Worm (Caenorhabditis elegans): ENCODE data around the gene srx-34.

The srx-34 gene

DNA sequence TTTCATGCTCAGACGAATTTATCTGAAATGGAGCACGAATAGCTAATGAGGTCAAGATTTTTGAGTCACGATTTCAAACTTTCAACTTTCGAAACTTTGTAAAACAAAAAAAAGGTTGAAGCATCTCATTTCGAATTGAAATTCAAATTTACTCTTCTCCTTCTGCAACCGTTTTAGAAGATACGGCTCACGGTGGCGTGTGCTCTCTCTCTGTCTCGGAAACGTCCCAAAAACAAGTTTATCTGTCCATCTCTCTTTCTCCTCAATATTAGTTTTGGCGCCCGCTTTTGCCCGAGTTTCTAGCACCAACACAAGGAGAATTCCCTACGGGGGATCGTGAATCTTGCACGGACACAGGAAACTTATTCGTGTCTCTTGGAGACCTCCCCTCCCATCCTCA lies 9.7 kb downstream of the srx-34 start:
- no peak for TF ChIP-seq unc-62 (GFP tag; optimal IDR thresholded peaks at IDR 0.05 in 1 of 2)
- TF ChIP-seq unc-62 (tag; optimal IDR thresholded peaks at IDR 0.05): no peak
- TF ChIP-seq nhr-25 (tag; optimal IDR thresholded peaks at IDR 0.05; ENCODE audit: borderline replicate concordance, insufficient read depth): no peak
- no peak for TF ChIP-seq set-16 (GFP tag; IDR thresholded peaks at IDR 0.05)
- TF ChIP-seq zfp-2 (tag; optimal IDR thresholded peaks at IDR 0.05): no peak
- no peak for TF ChIP-seq zfp-3 (GFP tag; conservative IDR thresholded peaks at IDR 0.05)

DNA sequence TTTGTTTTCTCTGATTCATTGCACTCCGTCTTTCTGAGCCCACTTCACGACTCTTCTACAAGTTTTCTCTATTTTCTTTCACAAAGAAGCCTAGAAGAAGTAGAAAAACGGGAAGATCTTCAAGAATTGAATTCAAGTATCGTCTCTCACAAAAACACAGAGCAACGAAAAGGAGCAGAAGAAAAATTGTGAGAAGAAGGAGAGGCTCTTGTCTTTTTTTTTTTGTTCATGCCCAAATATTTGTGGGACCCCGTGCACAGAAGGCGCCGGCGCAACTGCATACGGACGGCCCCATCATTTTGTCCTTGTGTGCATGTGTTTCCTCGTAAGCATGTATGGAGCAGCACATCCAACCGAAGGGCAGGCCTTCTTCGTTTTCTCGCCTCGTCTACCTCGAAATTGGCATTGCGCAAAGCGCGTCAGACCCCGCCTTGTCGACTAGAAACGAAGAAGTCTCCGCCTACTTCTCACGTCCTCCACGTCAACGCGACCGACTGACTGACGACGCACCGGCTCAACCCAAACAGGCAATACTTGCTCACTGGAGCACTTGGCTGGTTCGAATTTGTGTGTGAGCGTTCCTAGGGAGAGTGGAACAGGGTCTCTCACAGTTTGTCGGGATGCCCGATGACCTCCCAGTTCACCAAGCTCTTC lies 13.4 kb downstream of the srx-34 start:
- TF ChIP-seq fkh-10 (GFP tag; optimal IDR thresholded peaks at IDR 0.05): peak; percentile 59
- peak; percentile 52; the same call in 1 of the 2 replicates for TF ChIP-seq set-16 (GFP tag; IDR thresholded peaks at IDR 0.05)
- no peak for TF ChIP-seq unc-62 (GFP tag; optimal IDR thresholded peaks at IDR 0.05 in 1 of 2)
- no peak for TF ChIP-seq unc-62 (tag; optimal IDR thresholded peaks at IDR 0.05)

DNA sequence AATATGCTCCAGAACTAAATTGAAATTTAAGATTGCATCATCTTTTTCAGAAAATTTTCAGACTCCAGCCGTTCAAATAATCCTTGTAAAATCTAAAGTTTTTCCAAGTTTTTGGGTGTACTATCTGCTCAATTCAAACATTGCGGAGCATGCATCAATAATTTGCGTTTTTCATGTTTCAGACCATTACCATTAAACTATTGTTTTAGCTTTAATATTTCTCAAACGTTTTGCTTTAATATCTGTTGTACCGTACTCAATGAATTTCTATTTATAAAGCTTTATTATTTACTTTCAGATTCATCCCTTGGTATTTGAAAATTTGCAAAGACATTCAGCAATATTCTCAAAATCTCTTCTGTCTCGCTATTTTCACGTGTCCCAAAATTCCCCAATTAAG lies 16.8 kb downstream of the srx-34 start, which contains the start of gene odr-2:
TSS of gene odr-2 (plus strand) at position 301 of the 400 bp plus-strand sequence.
- no peak for TF ChIP-seq nhr-11 (tag; optimal IDR thresholded peaks at IDR 0.05)
- no peak for TF ChIP-seq attf-4 (tag; optimal IDR thresholded peaks at IDR 0.05)
- TF ChIP-seq Y5F2A.4 (GFP tag; optimal IDR thresholded peaks at IDR 0.05): no peak
- TF ChIP-seq zfp-2 (tag; optimal IDR thresholded peaks at IDR 0.05): no peak
- no peak for TF ChIP-seq ceh-20 (GFP tag; IDR thresholded peaks at IDR 0.05)

- TF ChIP-seq sdz-12 (GFP tag; optimal IDR thresholded peaks at IDR 0.05) (no peak), nhr-237 (tag; optimal IDR thresholded peaks at IDR 0.05) (no peak), tra-1 (GFP tag; IDR thresholded peaks at IDR 0.05) (no peak), unc-62 (GFP tag; optimal IDR thresholded peaks at IDR 0.05 in 1 of 2) (peak in 1 of 2 experiments; percentile 39), unc-62 (tag; optimal IDR thresholded peaks at IDR 0.05) (no peak), spr-1 (tag; optimal IDR thresholded peaks at IDR 0.05) (no peak), zfp-2 (tag; optimal IDR thresholded peaks at IDR 0.05) (no peak), nhr-41 (GFP tag; IDR thresholded peaks at IDR 0.05) (no peak), nhr-28 (tag; optimal IDR thresholded peaks at IDR 0.05) (peak; percentile 92), madf-9 (GFP tag; conservative IDR thresholded peaks at IDR 0.05) (no peak), egl-43 (GFP tag; IDR thresholded peaks at IDR 0.05) (no peak), nhr-48 (tag; optimal IDR thresholded peaks at IDR 0.05) (no peak), R02D3.7 (tag; optimal IDR thresholded peaks at IDR 0.05) (no peak), fos-1 (tag; optimal IDR thresholded peaks at IDR 0.05) (no peak), aha-1 (tag) (no peak)
Observed at ce11 chrV:7096811-7097210, 23.3 kb downstream of the srx-34 start.

DNA sequence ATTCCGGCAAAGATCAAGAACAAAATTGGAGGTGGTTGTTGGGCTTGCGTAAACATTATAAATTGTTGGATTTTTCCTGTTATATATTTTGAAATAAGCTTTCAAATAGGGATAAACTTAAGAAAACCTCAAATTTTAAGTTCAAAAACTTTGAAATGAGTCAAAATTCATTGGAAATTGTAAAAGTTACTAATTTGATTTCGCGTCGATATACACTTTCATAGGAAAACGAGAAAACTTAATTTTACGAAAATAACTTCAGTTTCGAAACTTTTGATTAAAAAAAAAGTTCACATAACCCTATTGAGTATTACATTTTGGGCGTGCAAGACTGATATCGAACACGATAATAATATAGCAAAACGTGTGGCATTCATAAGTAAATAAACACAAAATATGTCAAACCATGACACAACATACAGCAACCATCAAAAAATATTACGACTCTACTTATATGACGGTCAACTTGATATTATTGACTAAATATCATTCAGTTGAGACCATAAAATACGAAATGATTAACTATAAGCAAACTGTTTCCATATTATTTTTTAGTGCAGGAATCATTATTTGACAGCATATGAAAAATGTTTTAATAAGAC lies 23.8 kb downstream of the srx-34 start:
- TF ChIP-seq php-3 (GFP tag; IDR thresholded peaks at IDR 0.05) (0 out of 2 replicates have a peak, but pooled peaks have one; percentile 21), pha-4 (GFP tag; IDR thresholded peaks at IDR 0.05) (no peak), pha-4 (tag; optimal IDR thresholded peaks at IDR 0.05) (peak; percentile 3), Y105C5A.15 (GFP tag; IDR thresholded peaks at IDR 0.05) (no peak), lin-29 (GFP tag; IDR thresholded peaks at IDR 0.05) (no peak), T20F7.1 (GFP tag; optimal IDR thresholded peaks at IDR 0.05) (no peak), dve-1 (tag; optimal IDR thresholded peaks at IDR 0.05; ENCODE audit: insufficient read depth) (peak; percentile 24), Y75B8A.6 (GFP tag; IDR thresholded peaks at IDR 0.05) (no peak), ceh-28 (tag; optimal IDR thresholded peaks at IDR 0.05) (no peak), daf-8 (GFP tag; IDR thresholded peaks at IDR 0.05) (no peak), ZK546.5 (tag; optimal IDR thresholded peaks at IDR 0.05) (no peak), nhr-28 (tag; optimal IDR thresholded peaks at IDR 0.05) (peak; percentile 64), tag-97 (GFP tag; IDR thresholded peaks at IDR 0.05) (no peak), F49E8.2 (tag; optimal IDR thresholded peaks at IDR 0.05; ENCODE audit: borderline replicate concordance) (no peak), madf-9 (GFP tag; conservative IDR thresholded peaks at IDR 0.05) (no peak), spr-3 (GFP tag; optimal IDR thresholded peaks at IDR 0.05) (no peak), ces-1 (GFP tag; optimal IDR thresholded peaks at IDR 0.05) (no peak), lim-7 (GFP tag; IDR thresholded peaks at IDR 0.05) (no peak), daf-16 (GFP tag; optimal IDR thresholded peaks at IDR 0.05) (no peak), daf-16 (tag; optimal IDR thresholded peaks at IDR 0.05) (peak; percentile 88)

All from whole organism, L4 larva.